Worm (Caenorhabditis elegans) whole organism, young adult: ENCODE results near the gene Y60A3A.21.
A peak's percentile ranks its signal among the peaks of the same experiment; 100 is the strongest.

ENCODE experiments used
- B0261.1 ChIP-seq: sonication (generic microtip); optimal IDR thresholded peaks from 2 replicates; lab custom pipeline; 2016; ENCODE audit warnings: mild to moderate bottlenecking, missing genetic modification characterization, moderate library complexity, missing compliant biosample characterization
- B0336.3 ChIP-seq: fragments of 200-800 bp; sonication (Bioruptor generic); IDR thresholded peaks from 2 replicates; pipeline ENCODE4 v1.3.6; 2022; ENCODE audit warnings: missing genetic modification characterization, missing compliant biosample characterization
- F33H1.4 ChIP-seq: fragments of 200-800 bp; sonication (Bioruptor generic); IDR thresholded peaks from 2 replicates; pipeline ENCODE4 v1.3.6; 2022; ENCODE audit warnings: missing genetic modification reagents, missing genetic modification characterization, missing compliant biosample characterization
- F37B4.10 ChIP-seq: fragments of 200-800 bp; sonication (Bioruptor generic); IDR thresholded peaks from 2 replicates; pipeline ENCODE4 v1.3.6; 2022; ENCODE audit warnings: missing genetic modification characterization, missing compliant biosample characterization
- F49E8.2 ChIP-seq: sonication (generic microtip); optimal IDR thresholded peaks from 3 replicates; lab custom pipeline; 2017; ENCODE audit warnings: missing genetic modification characterization, mild to moderate bottlenecking, missing compliant biosample characterization, antibody characterized with exemption, moderate library complexity; ENCODE audit not compliant: insufficient read depth
- F55B11.4 ChIP-seq: sonication (generic microtip); optimal IDR thresholded peaks from 2 replicates; lab custom pipeline; 2016; ENCODE audit warnings: missing compliant biosample characterization, missing genetic modification characterization, borderline replicate concordance; ENCODE audit not compliant: insufficient read depth
- T26A5.8 ChIP-seq: sonication (generic microtip); optimal IDR thresholded peaks from 2 replicates; lab custom pipeline; 2016; ENCODE audit warnings: missing genetic modification characterization, missing compliant biosample characterization
- atf-7 ChIP-seq: sonication (generic microtip); optimal IDR thresholded peaks from 2 replicates; lab custom pipeline; 2017; ENCODE audit warnings: mild to moderate bottlenecking, missing genetic modification characterization, missing compliant biosample characterization
- athp-1 ChIP-seq: sonication (generic microtip); optimal IDR thresholded peaks from 2 replicates; lab custom pipeline; 2017; ENCODE audit warnings: mild to moderate bottlenecking, missing genetic modification characterization, missing compliant biosample characterization
- bed-1 ChIP-seq: fragments of 200-800 bp; sonication (Bioruptor generic); IDR thresholded peaks from 2 replicates; pipeline ENCODE4 v1.3.6; 2022; ENCODE audit warnings: missing genetic modification reagents, missing genetic modification characterization, missing compliant biosample characterization
- efl-1 ChIP-seq: fragments of 150-350 bp; optimal IDR thresholded peaks from 2 replicates; lab custom pipeline; 2014; ENCODE audit warnings: missing biosample characterization, missing genetic modification reagents, missing genetic modification characterization
- fkh-3 ChIP-seq: sonication (generic microtip); optimal IDR thresholded peaks from 2 replicates; lab custom pipeline; 2016; ENCODE audit warnings: mild to moderate bottlenecking, missing genetic modification characterization, missing compliant biosample characterization
- him-1 ChIP-seq: sonication (generic microtip); optimal IDR thresholded peaks from 2 replicates; lab custom pipeline; 2016; ENCODE audit warnings: missing genotype, missing genetic modification reagents, missing genetic modification characterization, missing compliant biosample characterization
- hlh-26 ChIP-seq: fragments of 200-800 bp; sonication (Bioruptor generic); conservative IDR thresholded peaks from 2 replicates; pipeline ENCODE4 v1.3.6; 2022; ENCODE audit warnings: missing genetic modification reagents, missing genetic modification characterization, missing compliant biosample characterization
- hmg-20 ChIP-seq: fragments of 200-800 bp; sonication (Bioruptor generic); IDR thresholded peaks from 2 replicates; pipeline ENCODE4 v1.3.6; 2022; ENCODE audit warnings: missing genetic modification reagents, missing genetic modification characterization, missing compliant biosample characterization
- hsf-1 ChIP-seq: fragments of 200-800 bp; sonication (Bioruptor generic); IDR thresholded peaks from 2 replicates; pipeline ENCODE4 v1.3.6; 2022; ENCODE audit warnings: missing genetic modification reagents, missing genetic modification characterization, missing compliant biosample characterization
- let-526 ChIP-seq: fragments of 200-800 bp; sonication (Bioruptor generic); IDR thresholded peaks from 2 replicates; pipeline ENCODE4 v1.3.6; 2022; ENCODE audit warnings: missing genetic modification reagents, missing genetic modification characterization, missing compliant biosample characterization
- lsl-1 ChIP-seq: fragments of 200-800 bp; sonication (Bioruptor generic); optimal IDR thresholded peaks from 2 replicates; lab custom pipeline; 2018; ENCODE audit warnings: mild to moderate bottlenecking, missing genetic modification characterization, moderate library complexity, missing compliant biosample characterization
- lsy-27 ChIP-seq: sonication (generic microtip); optimal IDR thresholded peaks from 2 replicates; lab custom pipeline; 2017; ENCODE audit warnings: missing genetic modification characterization, mild to moderate bottlenecking, missing compliant biosample characterization, antibody characterized with exemption, missing genotype, borderline replicate concordance; ENCODE audit not compliant: insufficient read depth
- madf-10 ChIP-seq: sonication (generic microtip); optimal IDR thresholded peaks from 2 replicates; lab custom pipeline; 2016; ENCODE audit warnings: mild to moderate bottlenecking, missing genetic modification characterization, missing compliant biosample characterization
- madf-3 ChIP-seq: fragments of 200-800 bp; sonication (Bioruptor generic); IDR thresholded peaks from 2 replicates; pipeline ENCODE4 v1.3.6; 2022; ENCODE audit warnings: missing genetic modification reagents, missing genetic modification characterization, missing compliant biosample characterization
- madf-6 ChIP-seq: fragments of 200-800 bp; sonication (Bioruptor generic); IDR thresholded peaks from 2 replicates; pipeline ENCODE4 v1.3.6; 2022; ENCODE audit warnings: missing genetic modification reagents, missing genetic modification characterization, missing compliant biosample characterization
- madf-8 ChIP-seq: fragments of 200-800 bp; sonication (Bioruptor generic); conservative IDR thresholded peaks from 2 replicates; pipeline ENCODE4 v1.3.6; 2022; ENCODE audit warnings: missing genetic modification reagents, missing genetic modification characterization, missing compliant biosample characterization
- mes-4 ChIP-seq: sonication (generic microtip); optimal IDR thresholded peaks from 2 replicates; lab custom pipeline; 2016; ENCODE audit warnings: missing genotype, missing genetic modification characterization, missing compliant biosample characterization
- mxl-1 ChIP-seq: sonication (generic microtip); optimal IDR thresholded peaks from 2 replicates; lab custom pipeline; 2016; ENCODE audit warnings: missing genetic modification characterization, missing compliant biosample characterization
- nfya-2 ChIP-seq: fragments of 200-800 bp; sonication (Bioruptor generic); IDR thresholded peaks from 2 replicates; pipeline ENCODE4 v1.3.6; 2022; ENCODE audit warnings: missing genetic modification reagents, missing genetic modification characterization, missing compliant biosample characterization
- nhr-90 ChIP-seq: sonication (generic microtip); optimal IDR thresholded peaks from 2 replicates; lab custom pipeline; 2016; ENCODE audit warnings: missing genotype, mild to moderate bottlenecking, missing genetic modification characterization, missing compliant biosample characterization
- pha-4 ChIP-seq: fragments of 150-350 bp; sonication (generic microtip); optimal IDR thresholded peaks from 2 replicates; lab custom pipeline; 2014; ENCODE audit warnings: missing biosample characterization, missing genetic modification reagents, missing genetic modification characterization
- rpc-1 ChIP-seq, 2 experiments: fragments of 150-350 bp in 1 of 2; sonication (generic microtip) in 1 of 2; optimal IDR thresholded peaks; 2 replicates each; lab custom pipeline; 2014 to 2018; ENCODE audit warnings: missing biosample characterization in 1 of 2, missing genetic modification characterization in 1 of 2, missing genetic modification reagents in 1 of 2, missing genotype in 1 of 2
- snpc-1.1 ChIP-seq: sonication (generic microtip); optimal IDR thresholded peaks from 2 replicates; lab custom pipeline; 2017; ENCODE audit warnings: missing genetic modification characterization, mild to moderate bottlenecking, missing compliant biosample characterization, antibody characterized with exemption, moderate library complexity, missing genotype, missing genetic modification reagents; ENCODE audit not compliant: insufficient read depth
- tbp1 ChIP-seq: fragments of 200-800 bp; sonication (Bioruptor generic); optimal IDR thresholded peaks from 2 replicates; lab custom pipeline; 2018; ENCODE audit warnings: mild to moderate bottlenecking, missing genetic modification characterization, missing compliant biosample characterization
- ztf-18 ChIP-seq: sonication (generic microtip); optimal IDR thresholded peaks from 2 replicates; lab custom pipeline; 2016; ENCODE audit warnings: missing genotype, mild to moderate bottlenecking, missing genetic modification characterization, missing compliant biosample characterization
- ztf-25 ChIP-seq: fragments of 200-800 bp; sonication (Bioruptor generic); IDR thresholded peaks from 2 replicates; pipeline ENCODE4 v1.3.6; 2022; ENCODE audit warnings: missing genetic modification reagents, missing genetic modification characterization, missing compliant biosample characterization
- ztf-6 ChIP-seq: fragments of 200-800 bp; sonication (Bioruptor generic); IDR thresholded peaks from 2 replicates; pipeline ENCODE4 v1.3.6; 2022; ENCODE audit warnings: missing genetic modification reagents, missing genetic modification characterization, missing compliant biosample characterization

The Y60A3A.21 gene

DNA sequence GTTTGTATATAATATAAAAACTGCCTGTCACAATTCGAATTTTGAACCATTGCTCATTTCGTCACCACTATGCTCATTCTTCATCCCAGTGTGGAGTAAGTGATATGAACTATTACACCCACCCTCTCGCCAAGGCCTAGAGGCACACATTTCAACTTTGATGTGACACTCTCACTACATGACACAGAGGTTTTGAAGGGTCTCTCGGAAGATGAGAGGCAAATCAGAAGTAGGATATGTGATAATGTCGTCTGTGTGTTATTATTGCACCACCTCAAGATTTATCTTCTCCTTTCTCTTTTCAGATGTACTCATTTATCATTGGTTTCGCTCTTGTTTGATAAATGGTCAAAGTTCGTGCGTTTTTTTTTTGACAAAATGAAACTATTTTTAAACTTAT lies 9.6 kb downstream of the Y60A3A.21 start (continued):
- TF ChIP-seq hsf-1 (GFP tag; lab: Robert Waterston, UW) = no peak
- TF ChIP-seq athp-1 = no peak
- no peak for TF ChIP-seq madf-10 (tag; lab: Kevin White, UChicago)
- no peak for TF ChIP-seq snpc-1.1 (tag; lab: Kevin White, UChicago)

DNA sequence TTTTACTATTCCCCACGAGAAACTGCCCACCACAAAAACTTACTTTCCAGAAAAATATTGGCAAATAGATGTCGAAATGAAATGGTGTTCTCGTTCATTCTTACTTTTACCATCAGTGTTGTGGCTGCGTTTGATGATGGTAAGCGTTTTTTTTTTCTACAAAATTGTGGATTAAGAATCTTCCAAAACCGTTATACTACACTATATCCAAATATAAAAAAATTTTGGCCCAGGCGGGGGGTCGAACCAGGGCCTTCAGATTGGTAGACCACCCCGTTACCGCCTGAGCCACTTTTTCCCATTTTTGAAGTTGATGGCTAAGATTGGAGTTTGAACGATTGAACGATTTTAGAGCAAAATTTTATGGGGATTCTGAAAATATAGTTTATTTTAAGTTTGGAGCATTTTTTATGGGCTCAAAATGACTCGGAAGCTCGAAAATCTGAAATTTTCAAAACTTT lies 11.3 kb downstream of the Y60A3A.21 start, which contains the start of gene lgc-55:
TSS of gene lgc-55 (plus strand) at position 51 of the 461 bp plus-strand sequence.
- no peak for TF ChIP-seq F55B11.4 (tag; lab: Kevin White, UChicago)
- 0 out of 2 replicates have a peak, but pooled peaks have one; percentile 62 for TF ChIP-seq bed-1 (GFP tag; lab: Robert Waterston, UW)
- no peak for TF ChIP-seq pha-4 (tag; lab: Kevin White, UChicago)
- TF ChIP-seq ztf-25 (GFP tag; lab: Robert Waterston, UW) = no peak
- no peak for TF ChIP-seq mes-4
- no peak for TF ChIP-seq snpc-1.1 (tag; lab: Kevin White, UChicago)
- TF ChIP-seq B0261.1 (tag; lab: Kevin White, UChicago) = peak; percentile 10
- TF ChIP-seq rpc-1 (optimal IDR thresholded peaks at IDR 0.05; lab: Kevin White, UChicago) = peak; percentile 5
- peak; percentile 55 for TF ChIP-seq rpc-1 (tag; optimal IDR thresholded peaks at IDR 0.05; lab: Kevin White, UChicago)

DNA sequence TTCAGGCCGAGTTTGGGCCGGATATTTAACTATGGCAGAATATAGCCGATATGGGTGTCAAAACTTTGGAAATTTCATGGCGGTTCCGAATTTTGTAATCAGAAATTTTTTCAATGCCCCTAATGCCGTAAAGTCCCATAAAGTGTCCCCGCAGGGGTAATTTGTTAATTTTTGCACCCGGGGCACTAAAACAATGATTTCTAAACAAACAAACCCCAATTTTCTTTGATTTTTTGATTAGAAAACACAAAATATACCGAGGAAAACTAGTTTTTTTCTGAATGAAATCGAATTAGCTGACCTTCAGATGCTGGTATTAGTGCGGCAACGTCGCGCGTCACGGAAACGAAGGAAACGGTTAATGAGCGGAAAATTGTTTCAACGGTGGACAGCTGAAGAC lies 23.2 kb downstream of the Y60A3A.21 start:
- no peak for TF ChIP-seq lsl-1 (GFP tag; lab: Kevin White, UChicago)
- no peak for TF ChIP-seq pha-4 (tag; lab: Kevin White, UChicago)
- TF ChIP-seq mxl-1 (tag; lab: Kevin White, UChicago) = no peak
- no peak for TF ChIP-seq ztf-25 (GFP tag; lab: Robert Waterston, UW)
- TF ChIP-seq T26A5.8 (tag; lab: Kevin White, UChicago) = no peak
- no peak for TF ChIP-seq tbp1 (GFP tag; lab: Kevin White, UChicago)
- no peak for TF ChIP-seq efl-1
- TF ChIP-seq him-1 (tag; lab: Kevin White, UChicago) = no peak
- no peak for TF ChIP-seq bed-1 (GFP tag; lab: Robert Waterston, UW)
- no peak for TF ChIP-seq madf-6 (GFP tag; lab: Robert Waterston, UW)
- TF ChIP-seq let-526 (GFP tag; lab: Robert Waterston, UW) = no peak
- TF ChIP-seq nhr-90 (tag; lab: Kevin White, UChicago) = no peak
- no peak for TF ChIP-seq F37B4.10 (GFP tag; lab: Robert Waterston, UW)
- TF ChIP-seq ztf-18 (tag; lab: Kevin White, UChicago) = no peak
- no peak for TF ChIP-seq ztf-6

DNA sequence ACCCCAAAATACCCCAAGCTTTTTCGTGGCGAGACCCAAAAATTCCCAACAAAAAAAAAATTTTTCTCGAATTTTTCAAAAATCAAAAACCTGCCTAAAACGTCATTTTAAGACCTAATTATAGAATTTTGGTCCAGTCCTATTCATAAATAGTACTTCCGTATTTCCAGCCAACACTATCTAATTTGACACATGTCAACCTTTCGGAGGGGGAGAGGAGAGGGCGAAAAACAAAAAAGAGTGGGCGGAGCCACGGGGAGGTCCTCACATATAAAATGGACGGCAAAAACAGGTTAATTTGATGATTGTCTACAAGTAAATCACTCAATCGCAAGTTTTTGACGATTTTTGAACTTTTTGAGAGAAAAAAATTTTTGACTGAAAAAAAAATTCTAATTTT lies 25.5 kb downstream of the Y60A3A.21 start, which contains the start of gene Y113G7A.16:
TSS of gene Y113G7A.16 (plus strand) at position 301 of the 400 bp plus-strand sequence.
- TF ChIP-seq nfya-2 (GFP tag; lab: Robert Waterston, UW) (no peak), hmg-20 (GFP tag; lab: Robert Waterston, UW) (no peak), athp-1 (no peak)

DNA sequence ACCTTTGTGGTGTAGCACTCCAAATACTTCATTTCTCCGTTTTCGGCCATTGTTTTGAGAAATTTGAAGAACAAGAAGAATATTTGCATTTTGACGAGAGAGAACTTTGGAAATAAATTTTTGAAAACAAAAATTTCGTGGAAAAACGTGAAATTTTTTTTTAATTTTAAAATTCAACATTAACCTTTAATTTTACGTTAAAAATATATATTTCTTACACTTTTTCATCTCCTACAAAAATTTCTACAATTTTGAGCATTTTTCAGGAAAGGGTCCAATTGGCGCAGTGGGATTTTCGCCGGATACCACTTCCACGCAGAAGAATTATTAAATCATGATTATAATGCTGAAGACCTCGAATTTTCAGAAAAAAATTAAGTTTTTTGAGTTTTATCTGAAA lies 35.6 kb downstream of the Y60A3A.21 start, which contains the start of gene spe-19:
TSS of gene spe-19 (minus strand) at position 101 of the 400 bp plus-strand sequence.
- TF ChIP-seq hlh-26 (GFP tag; lab: Robert Waterston, UW) (no peak), lsy-27 (tag; lab: Kevin White, UChicago) (no peak), nhr-90 (tag; lab: Kevin White, UChicago) (no peak), fkh-3 (tag; lab: Kevin White, UChicago) (no peak), hmg-20 (GFP tag; lab: Robert Waterston, UW) (no peak)

DNA sequence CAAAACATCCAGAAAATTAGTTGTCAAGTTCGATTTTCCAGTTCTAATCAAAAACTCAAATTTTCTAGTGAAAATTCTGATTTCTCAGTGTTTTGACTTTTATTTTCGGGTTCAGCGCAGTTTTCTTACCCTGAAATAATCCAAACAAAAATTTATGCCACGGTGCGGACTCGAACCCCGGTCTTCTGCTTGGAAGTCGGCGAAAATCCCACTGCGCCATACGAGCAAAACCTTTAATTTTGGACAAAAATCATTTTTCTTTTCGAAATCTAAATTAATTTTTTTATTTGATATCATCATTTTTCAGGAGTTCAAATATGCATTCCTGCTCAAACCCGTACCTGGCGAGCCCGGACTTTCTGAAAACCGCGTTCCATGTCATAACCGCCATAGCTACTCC lies 37.3 kb downstream of the Y60A3A.21 start, which contains the start of gene srh-233:
TSS of gene srh-233 (plus strand) at position 301 of the 400 bp plus-strand sequence.
- TF ChIP-seq atf-7 (tag; lab: Kevin White, UChicago) = no peak
- TF ChIP-seq F33H1.4 = no peak
- no peak for TF ChIP-seq F49E8.2 (tag; lab: Kevin White, UChicago)
- no peak for TF ChIP-seq nhr-90 (tag; lab: Kevin White, UChicago)
- no peak for TF ChIP-seq madf-8
- no peak for TF ChIP-seq madf-3
- TF ChIP-seq B0336.3 (GFP tag; lab: Robert Waterston, UW) = no peak
- TF ChIP-seq mes-4 = no peak
